Worm (Caenorhabditis elegans): ENCODE data around the gene F23B12.7.

F23B12.7 gene

DNA sequence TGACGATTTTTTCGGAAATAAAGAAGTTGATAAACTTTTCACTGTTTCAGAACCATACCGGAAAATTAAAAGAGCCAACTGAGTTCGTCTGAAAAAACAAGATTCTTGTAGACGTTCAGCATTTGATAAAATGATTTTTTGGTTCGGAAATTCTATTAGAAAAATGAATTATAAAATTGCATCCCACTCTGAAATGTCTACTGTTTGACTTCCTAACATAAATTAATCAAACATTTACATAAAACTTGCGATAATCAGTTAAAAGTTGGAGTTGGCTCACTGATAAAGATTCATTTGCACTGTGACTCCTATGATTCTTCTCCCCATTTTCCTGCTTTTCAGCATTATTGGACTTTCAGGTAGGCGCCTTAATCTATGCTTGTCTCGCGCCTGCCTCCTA is 19.4 kb downstream of the F23B12.7 start, which contains the start of gene clec-57:
Gene clec-57, plus strand, starts transcription at position 301 of the 400 bp plus-strand sequence.
- TF ChIP-seq R02D3.7 (tag; optimal IDR thresholded peaks at IDR 0.05) = no peak
- peak in 1 of 2 experiments; percentile 88 for TF ChIP-seq unc-62 (GFP tag; optimal IDR thresholded peaks at IDR 0.05 in 1 of 2)
- no peak for TF ChIP-seq unc-62 (tag; optimal IDR thresholded peaks at IDR 0.05)

DNA sequence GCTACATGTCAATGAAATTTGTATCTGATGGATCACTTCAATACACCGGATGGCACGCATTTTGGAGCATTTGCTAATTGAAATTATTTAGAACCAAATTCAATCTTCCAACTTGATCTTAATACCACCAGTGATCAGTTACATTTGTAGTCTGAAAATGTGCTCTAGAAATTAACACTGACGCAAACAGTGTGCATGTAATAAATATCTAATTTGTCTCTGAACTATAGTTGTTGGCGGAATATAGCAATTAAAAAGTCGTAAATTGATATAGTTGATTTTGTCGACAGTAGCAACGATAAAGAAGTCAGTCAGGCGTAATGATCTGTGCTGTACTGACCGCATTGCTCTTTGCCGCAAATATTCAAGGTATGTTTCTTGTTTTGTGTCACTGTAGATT is 22.7 kb downstream of the F23B12.7 start, which contains the start of gene clec-227:
Gene clec-227, plus strand, starts transcription at position 301 of the 400 bp plus-strand sequence.
- TF ChIP-seq nhr-28 (tag; optimal IDR thresholded peaks at IDR 0.05) (peak; percentile 37), ZK337.2 (GFP tag; IDR thresholded peaks at IDR 0.05) (no peak), lin-1 (GFP tag; IDR thresholded peaks at IDR 0.05) (no peak)

DNA sequence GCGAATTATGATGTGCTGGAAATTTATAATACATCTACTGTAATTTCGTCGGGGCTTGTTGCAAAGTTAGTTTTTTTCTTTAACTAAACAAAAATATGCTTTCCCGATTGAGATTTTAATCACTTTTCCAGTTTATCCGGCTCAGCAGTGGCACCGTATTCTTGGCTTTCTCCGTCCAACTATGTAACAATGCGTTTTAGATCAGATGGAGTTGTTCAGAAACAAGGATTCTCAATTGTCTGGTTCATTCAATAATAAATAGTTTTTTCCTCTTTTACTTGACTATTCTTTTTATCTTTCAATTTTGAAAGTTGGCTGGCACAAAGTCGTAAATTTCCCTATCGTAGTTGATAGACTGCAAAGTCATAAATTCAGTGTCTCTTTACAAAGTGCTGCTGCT is 24.6 kb downstream of the F23B12.7 start, which contains the start of gene clec-56:
Gene clec-56, plus strand, starts transcription at position 301 of the 400 bp plus-strand sequence.
- TF ChIP-seq daf-19 (GFP tag; conservative IDR thresholded peaks at IDR 0.05) = no peak
- no peak for TF ChIP-seq egl-43 (GFP tag; IDR thresholded peaks at IDR 0.05)
- TF ChIP-seq dpl-1 (GFP tag; optimal IDR thresholded peaks at IDR 0.05) = no peak
- no peak for TF ChIP-seq lin-15B (tag; optimal IDR thresholded peaks at IDR 0.05)
- TF ChIP-seq ceh-20 (GFP tag; IDR thresholded peaks at IDR 0.05) = 0 out of 2 replicates have a peak, but pooled peaks have one; percentile 18
- TF ChIP-seq tra-1 (GFP tag; IDR thresholded peaks at IDR 0.05) = no peak
- TF ChIP-seq nhr-28 (tag; optimal IDR thresholded peaks at IDR 0.05) = peak; percentile 36
- no peak for TF ChIP-seq fkh-10 (GFP tag; optimal IDR thresholded peaks at IDR 0.05)
- TF ChIP-seq madf-5 (GFP tag; IDR thresholded peaks at IDR 0.05) = no peak
- no peak for TF ChIP-seq mxl-3 (GFP tag; optimal IDR thresholded peaks at IDR 0.05)
- TF ChIP-seq nhr-42 (GFP tag; IDR thresholded peaks at IDR 0.05) = no peak
- TF ChIP-seq zag-1 (tag; optimal IDR thresholded peaks at IDR 0.05) = no peak
- TF ChIP-seq egl-27 (tag; optimal IDR thresholded peaks at IDR 0.05) = no peak
- TF ChIP-seq lin-29 (GFP tag; IDR thresholded peaks at IDR 0.05) = no peak
- TF ChIP-seq pqm-1 (tag; optimal IDR thresholded peaks at IDR 0.05) = peak; percentile 35
- no peak for TF ChIP-seq lin-13 (GFP tag; optimal IDR thresholded peaks at IDR 0.05)
- TF ChIP-seq vab-7 (GFP tag; IDR thresholded peaks at IDR 0.05) = no peak
- peak; percentile 2 for TF ChIP-seq hlh-11 (tag; optimal IDR thresholded peaks at IDR 0.05)
- TF ChIP-seq duxl-1 (tag; optimal IDR thresholded peaks at IDR 0.05; ENCODE audit: poor library complexity) = no peak
- TF ChIP-seq ztf-7 (tag; optimal IDR thresholded peaks at IDR 0.05) = no peak

DNA sequence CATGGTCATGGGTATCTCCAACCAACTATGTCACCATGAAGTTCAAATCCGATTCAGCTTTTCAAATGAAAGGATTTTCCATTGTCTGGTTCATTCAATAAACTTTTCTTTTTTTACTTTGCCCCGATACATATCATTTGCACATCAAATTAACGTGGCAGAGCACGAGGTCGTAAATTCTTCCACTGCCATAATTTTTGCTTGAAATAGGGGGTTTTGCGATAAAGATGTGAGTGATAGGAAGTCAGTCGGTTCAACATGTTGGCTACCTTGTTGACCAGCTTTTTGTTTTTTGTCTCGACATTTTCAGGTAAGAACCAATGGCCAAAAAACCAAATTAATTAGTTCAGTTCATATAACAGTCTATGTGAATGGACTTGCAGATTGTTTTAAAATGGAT is 27.2 kb downstream of the F23B12.7 start, which contains the start of gene clec-54:
Gene clec-54, plus strand, starts transcription at position 224 of the 400 bp plus-strand sequence.
- no peak for TF ChIP-seq daf-19 (GFP tag; conservative IDR thresholded peaks at IDR 0.05)
- TF ChIP-seq sdz-12 (GFP tag; optimal IDR thresholded peaks at IDR 0.05) = no peak
- TF ChIP-seq nhr-77 (tag; optimal IDR thresholded peaks at IDR 0.05) = no peak
- no peak for TF ChIP-seq ceh-32 (tag; optimal IDR thresholded peaks at IDR 0.05; ENCODE audit: poor library complexity)
- TF ChIP-seq unc-39 (tag; optimal IDR thresholded peaks at IDR 0.05) = no peak
- TF ChIP-seq hlh-11 (tag; optimal IDR thresholded peaks at IDR 0.05) = peak; percentile 17
- TF ChIP-seq zag-1 (tag; optimal IDR thresholded peaks at IDR 0.05) = no peak
- no peak for TF ChIP-seq nhr-42 (GFP tag; IDR thresholded peaks at IDR 0.05)
- no peak for TF ChIP-seq egl-43 (GFP tag; IDR thresholded peaks at IDR 0.05)
- no peak for TF ChIP-seq hlh-30 (tag; optimal IDR thresholded peaks at IDR 0.05; ENCODE audit: insufficient read depth)
- peak; percentile 12 for TF ChIP-seq dve-1 (tag; optimal IDR thresholded peaks at IDR 0.05; ENCODE audit: insufficient read depth)
- no peak for TF ChIP-seq nhr-48 (tag; optimal IDR thresholded peaks at IDR 0.05)
- no peak for TF ChIP-seq F26F4.8 (GFP tag; conservative IDR thresholded peaks at IDR 0.05)
- TF ChIP-seq T26A8.4 (GFP tag; IDR thresholded peaks at IDR 0.05) = no peak
- peak; percentile 18 for TF ChIP-seq nhr-28 (tag; optimal IDR thresholded peaks at IDR 0.05)
- no peak for TF ChIP-seq zip-2 (tag; optimal IDR thresholded peaks at IDR 0.05)
- TF ChIP-seq set-16 (GFP tag; IDR thresholded peaks at IDR 0.05) = no peak
- no peak for TF ChIP-seq lin-39 (tag; optimal IDR thresholded peaks at IDR 0.05)
- no peak for TF ChIP-seq ces-1 (GFP tag; optimal IDR thresholded peaks at IDR 0.05)
- TF ChIP-seq mes-2 (tag; optimal IDR thresholded peaks at IDR 0.05; ENCODE audit: poor library complexity, severe bottlenecking) = no peak
- no peak for TF ChIP-seq lim-7 (GFP tag; IDR thresholded peaks at IDR 0.05)
- TF ChIP-seq attf-4 (tag; optimal IDR thresholded peaks at IDR 0.05) = no peak
- TF ChIP-seq tra-1 (GFP tag; IDR thresholded peaks at IDR 0.05) = 0 out of 2 replicates have a peak, but pooled peaks have one; percentile 27
- TF ChIP-seq spr-3 (GFP tag; optimal IDR thresholded peaks at IDR 0.05) = no peak
- TF ChIP-seq nhr-111 (GFP tag; optimal IDR thresholded peaks at IDR 0.05) = no peak
- TF ChIP-seq dmd-6 (GFP tag; IDR thresholded peaks at IDR 0.05) = peak; percentile 49; the same call in 1 of the 2 replicates
- no peak for TF ChIP-seq zip-11 (GFP tag; IDR thresholded peaks at IDR 0.05)
- TF ChIP-seq F10B5.3 (tag; optimal IDR thresholded peaks at IDR 0.05) = no peak

Measured in whole organism, L4 larva.